Worm (Caenorhabditis elegans) whole organism, L1 larva: Measurements from ENCODE around the gene delm-1.
A peak's percentile ranks its signal among the peaks of the same experiment; 100 is the strongest.

Experiments used
- C16A3.4 ChIP-seq: fragments of 150-350 bp; optimal IDR thresholded peaks from 2 replicates; lab custom pipeline; 2014; ENCODE audit warnings: missing biosample characterization, missing genetic modification characterization
- C34B4.2 ChIP-seq: sonication (generic microtip); optimal IDR thresholded peaks from 2 replicates; lab custom pipeline; 2017; ENCODE audit warnings: mild to moderate bottlenecking, missing genetic modification characterization, missing compliant biosample characterization
- F16B12.6 ChIP-seq: fragments of 150-350 bp; optimal IDR thresholded peaks from 2 replicates; lab custom pipeline; 2014; ENCODE audit warnings: missing biosample characterization, missing genetic modification characterization
- Y116A8C.19 ChIP-seq: sonication (generic microtip); optimal IDR thresholded peaks from 2 replicates; lab custom pipeline; 2016; ENCODE audit warnings: missing compliant biosample characterization, missing genetic modification characterization, borderline replicate concordance
- ces-1 ChIP-seq: fragments of 150-350 bp; optimal IDR thresholded peaks from 2 replicates; lab custom pipeline; 2014; ENCODE audit warnings: missing biosample characterization, missing genetic modification reagents, missing genetic modification characterization
- dpl-1 ChIP-seq, 3 experiments: fragments of 150-350 bp in 2 of 3; sonication (generic microtip) in 1 of 3; optimal IDR thresholded peaks; 2 replicates each; lab custom pipeline; 2014 to 2017; ENCODE audit warnings: missing biosample characterization in 3 of 3, missing genetic modification characterization in 3 of 3, missing genetic modification reagents in 3 of 3
- efl-1 ChIP-seq, 4 experiments: fragments of 150-350 bp; optimal IDR thresholded peaks in 3 of 4; peaks in 1 of 4; 1 replicate in 1 of 4; 2 replicates in 3 of 4; lab custom pipeline; 2014; ENCODE audit warnings: missing biosample characterization in 2 of 4, missing genetic modification characterization in 2 of 4, missing genetic modification reagents in 2 of 4
- efl-3 ChIP-seq: fragments of 200-800 bp; sonication (Bioruptor generic); optimal IDR thresholded peaks from 2 replicates; lab custom pipeline; 2018; ENCODE audit warnings: mild to moderate bottlenecking, missing genetic modification characterization, missing compliant biosample characterization
- egl-13 ChIP-seq: sonication (generic microtip); optimal IDR thresholded peaks from 2 replicates; lab custom pipeline; 2016; ENCODE audit warnings: missing genotype, missing genetic modification reagents, missing genetic modification characterization, missing compliant biosample characterization
- elt-2 ChIP-seq: sonication (generic microtip); optimal IDR thresholded peaks from 2 replicates; lab custom pipeline; 2016; ENCODE audit warnings: missing genetic modification characterization, mild to moderate bottlenecking, inconsistent platforms, missing compliant biosample characterization, missing genetic modification reagents
- elt-3 ChIP-seq, 6 experiments: fragments of 150-350 bp in 1 of 6; sonication (generic microtip); optimal IDR thresholded peaks; 2 replicates each; lab custom pipeline; 2017 to 2018; ENCODE audit warnings: missing biosample characterization in 6 of 6, missing genetic modification characterization in 6 of 6, inconsistent platforms in 1 of 6
- ets-5 ChIP-seq: fragments of 200-800 bp; sonication (Bioruptor generic); IDR thresholded peaks from 2 replicates; pipeline ENCODE4 v1.3.6; 2022; ENCODE audit warnings: missing genetic modification characterization, missing compliant biosample characterization
- fkh-4 ChIP-seq: sonication (generic microtip); optimal IDR thresholded peaks from 2 replicates; lab custom pipeline; 2016; ENCODE audit warnings: missing compliant biosample characterization, missing genetic modification characterization, borderline replicate concordance
- fkh-8 ChIP-seq: sonication (generic microtip); optimal IDR thresholded peaks from 2 replicates; lab custom pipeline; 2016; ENCODE audit warnings: mild to moderate bottlenecking, missing genetic modification characterization, missing compliant biosample characterization
- fos-1 ChIP-seq: fragments of 150-350 bp; optimal IDR thresholded peaks from 2 replicates; lab custom pipeline; 2014; ENCODE audit warnings: missing biosample characterization, missing genetic modification characterization
- grh-1 ChIP-seq: fragments of 200-800 bp; sonication (Bioruptor generic); IDR thresholded peaks from 2 replicates; pipeline ENCODE4 v1.3.6; 2022; ENCODE audit warnings: missing genetic modification reagents, missing genetic modification characterization, missing compliant biosample characterization
- hlh-17 ChIP-seq: fragments of 200-800 bp; sonication (Bioruptor generic); optimal IDR thresholded peaks from 2 replicates; lab custom pipeline; 2018; ENCODE audit warnings: missing genetic modification characterization, mild to moderate bottlenecking, missing compliant biosample characterization, moderate library complexity, borderline replicate concordance
- irx-1 ChIP-seq: sonication (generic microtip); optimal IDR thresholded peaks from 2 replicates; lab custom pipeline; 2016; ENCODE audit warnings: missing genetic modification characterization, missing compliant biosample characterization
- jun-1 ChIP-seq: fragments of 150-350 bp; optimal IDR thresholded peaks from 2 replicates; lab custom pipeline; 2014; ENCODE audit warnings: missing biosample characterization, missing genetic modification reagents, missing genetic modification characterization
- lin-13 ChIP-seq: fragments of 150-350 bp; optimal IDR thresholded peaks from 2 replicates; lab custom pipeline; 2014; ENCODE audit warnings: missing biosample characterization, missing genetic modification reagents, missing genetic modification characterization
- lin-14 ChIP-seq: fragments of 200-800 bp; sonication (Bioruptor generic); optimal IDR thresholded peaks from 2 replicates; lab custom pipeline; 2018; ENCODE audit warnings: mild to moderate bottlenecking, missing genetic modification characterization, moderate library complexity, missing compliant biosample characterization
- lin-35 ChIP-seq, 2 experiments: fragments of 150-350 bp; optimal IDR thresholded peaks; 2 replicates each; lab custom pipeline; 2014; ENCODE audit warnings: missing biosample characterization in 2 of 2, missing genetic modification characterization in 2 of 2, missing genetic modification reagents in 2 of 2
- lir-3 ChIP-seq: sonication (generic microtip); optimal IDR thresholded peaks from 2 replicates; lab custom pipeline; 2016; ENCODE audit warnings: mild to moderate bottlenecking, missing genetic modification characterization, moderate library complexity, missing compliant biosample characterization; ENCODE audit not compliant: poor library complexity
- lsy-2 ChIP-seq, 2 experiments: fragments of 150-350 bp; optimal IDR thresholded peaks; 2 replicates each; lab custom pipeline; 2014; ENCODE audit warnings: missing biosample characterization in 2 of 2, missing genetic modification characterization in 2 of 2
- mab-9 ChIP-seq: fragments of 200-800 bp; sonication (Bioruptor generic); IDR thresholded peaks from 2 replicates; pipeline ENCODE4 v1.3.6; 2022; ENCODE audit warnings: missing genetic modification reagents, missing genetic modification characterization, missing compliant biosample characterization
- nhr-11 ChIP-seq: fragments of 150-350 bp; optimal IDR thresholded peaks from 2 replicates; lab custom pipeline; 2014; ENCODE audit warnings: missing biosample characterization, missing genetic modification characterization
- nhr-12 ChIP-seq: sonication (generic microtip); optimal IDR thresholded peaks from 2 replicates; lab custom pipeline; 2017; ENCODE audit warnings: missing biosample characterization, missing genetic modification characterization
- nhr-237 ChIP-seq: fragments of 150-350 bp; optimal IDR thresholded peaks from 2 replicates; lab custom pipeline; 2014; ENCODE audit warnings: missing biosample characterization, missing genetic modification characterization
- nhr-28 ChIP-seq: fragments of 150-350 bp; optimal IDR thresholded peaks from 2 replicates; lab custom pipeline; 2014; ENCODE audit warnings: missing biosample characterization, missing genetic modification characterization
- nhr-47 ChIP-seq: sonication (generic microtip); optimal IDR thresholded peaks from 2 replicates; lab custom pipeline; 2016; ENCODE audit warnings: mild to moderate bottlenecking, missing genetic modification characterization, moderate library complexity, missing compliant biosample characterization
- nhr-71 ChIP-seq: sonication (generic microtip); optimal IDR thresholded peaks from 2 replicates; lab custom pipeline; 2016; ENCODE audit warnings: mild to moderate bottlenecking, missing genetic modification characterization, moderate library complexity, missing compliant biosample characterization
- nhr-76 ChIP-seq: sonication (generic microtip); optimal IDR thresholded peaks from 2 replicates; lab custom pipeline; 2017; ENCODE audit warnings: missing biosample characterization, missing genetic modification characterization
- nhr-84 ChIP-seq: sonication (generic microtip); optimal IDR thresholded peaks from 2 replicates; lab custom pipeline; 2017; ENCODE audit warnings: missing biosample characterization, missing genetic modification characterization
- rnt-1 ChIP-seq: sonication (generic microtip); optimal IDR thresholded peaks from 2 replicates; lab custom pipeline; 2016; ENCODE audit warnings: mild to moderate bottlenecking, missing genetic modification characterization, moderate library complexity, missing compliant biosample characterization
- skn-1 ChIP-seq: fragments of 150-350 bp; optimal IDR thresholded peaks from 2 replicates; lab custom pipeline; 2014; ENCODE audit warnings: missing biosample characterization, missing genetic modification characterization
- snpc-4 ChIP-seq: fragments of 150-350 bp; optimal IDR thresholded peaks from 2 replicates; lab custom pipeline; 2014; ENCODE audit warnings: missing biosample characterization, missing genetic modification characterization
- snu-23 ChIP-seq: sonication (generic microtip); optimal IDR thresholded peaks from 2 replicates; lab custom pipeline; 2016; ENCODE audit warnings: missing genetic modification characterization, missing compliant biosample characterization
- sox-4 ChIP-seq: sonication (generic microtip); optimal IDR thresholded peaks from 2 replicates; lab custom pipeline; 2016; ENCODE audit warnings: missing genetic modification characterization, missing compliant biosample characterization
- swsn-7 ChIP-seq: sonication (generic microtip); optimal IDR thresholded peaks from 2 replicates; lab custom pipeline; 2016; ENCODE audit warnings: missing genetic modification characterization, missing compliant biosample characterization
- tbx-2 ChIP-seq: sonication (generic microtip); optimal IDR thresholded peaks from 2 replicates; lab custom pipeline; 2016; ENCODE audit warnings: missing genetic modification characterization, missing compliant biosample characterization
- tlp-1 ChIP-seq: fragments of 150-350 bp; optimal IDR thresholded peaks from 2 replicates; lab custom pipeline; 2014; ENCODE audit warnings: missing biosample characterization, missing genetic modification characterization
- unc-130 ChIP-seq: fragments of 150-350 bp; optimal IDR thresholded peaks from 2 replicates; lab custom pipeline; 2017; ENCODE audit warnings: missing biosample characterization, missing genetic modification characterization, inconsistent platforms
- unc-98 ChIP-seq: fragments of 200-800 bp; sonication (Bioruptor generic); IDR thresholded peaks from 2 replicates; pipeline ENCODE4 v1.3.6; 2022; ENCODE audit warnings: missing genetic modification characterization, missing compliant biosample characterization
- vab-15 ChIP-seq: sonication (generic microtip); optimal IDR thresholded peaks from 2 replicates; lab custom pipeline; 2017; ENCODE audit warnings: missing genotype, mild to moderate bottlenecking, missing genetic modification characterization, missing compliant biosample characterization
- zag-1 ChIP-seq: fragments of 150-350 bp; optimal IDR thresholded peaks from 2 replicates; lab custom pipeline; 2014; ENCODE audit warnings: missing biosample characterization, missing genetic modification characterization
- zip-4 ChIP-seq: fragments of 200-800 bp; sonication (Bioruptor generic); optimal IDR thresholded peaks from 2 replicates; lab custom pipeline; 2018; ENCODE audit warnings: mild to moderate bottlenecking, missing genetic modification characterization, moderate library complexity, missing compliant biosample characterization
- ztf-11 ChIP-seq, 2 experiments: sonication (generic microtip); optimal IDR thresholded peaks; 2 replicates each; lab custom pipeline; 2016 to 2017; ENCODE audit warnings: missing genetic modification characterization in 2 of 2, missing biosample characterization in 1 of 2, missing compliant biosample characterization in 1 of 2
- ztf-4 ChIP-seq: fragments of 150-350 bp; optimal IDR thresholded peaks from 2 replicates; lab custom pipeline; 2014; ENCODE audit warnings: missing biosample characterization, missing genetic modification characterization

delm-1 gene

DNA sequence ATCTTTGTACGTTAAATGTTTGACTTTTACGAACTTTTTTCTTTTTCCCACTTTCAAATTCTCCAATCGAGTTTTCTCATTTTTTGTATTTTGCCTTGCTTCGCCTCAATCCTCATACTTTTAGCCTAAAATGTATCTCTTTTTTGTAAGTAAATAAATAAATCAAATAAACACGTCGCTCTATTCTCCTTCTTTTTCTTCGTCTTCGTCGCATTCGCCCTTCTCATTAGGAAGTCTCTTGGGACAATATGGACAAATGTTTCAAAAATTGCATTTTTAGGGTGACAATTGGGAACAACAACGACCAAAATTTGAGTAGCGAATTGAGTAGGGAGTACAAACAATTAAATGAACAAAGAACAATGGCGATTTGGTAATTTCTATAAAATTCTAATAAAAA lies 43.3 kb downstream of the delm-1 start (continued):
- TF ChIP-seq nhr-237 (tag; lab: Kevin White, UChicago) (no peak), nhr-84 (tag; lab: Kevin White, UChicago) (no peak), elt-3 (tag; optimal IDR thresholded peaks at IDR 0.05; lab: Kevin White, UChicago) (no peak), fkh-8 (tag; lab: Kevin White, UChicago) (no peak), ztf-4 (no peak), mab-9 (GFP tag; lab: Robert Waterston, UW) (no peak), rnt-1 (tag; lab: Kevin White, UChicago) (no peak), vab-15 (no peak), C16A3.4 (tag; lab: Kevin White, UChicago) (no peak), nhr-11 (tag; lab: Kevin White, UChicago) (no peak), elt-2 (tag; lab: Kevin White, UChicago) (no peak), tbx-2 (peak; percentile 43), lin-14 (GFP tag; lab: Kevin White, UChicago) (peak; percentile 86), fos-1 (tag; lab: Kevin White, UChicago) (no peak), unc-130 (tag; lab: Kevin White, UChicago) (no peak), irx-1 (tag; lab: Kevin White, UChicago) (no peak), unc-98 (no peak), dpl-1 (GFP tag; optimal IDR thresholded peaks at IDR 0.05; lab: Kevin White, UChicago) (peak in 1 of 3 experiments; percentile 7), F16B12.6 (no peak), egl-13 (tag; lab: Kevin White, UChicago) (no peak), zip-4 (GFP tag; lab: Kevin White, UChicago) (no peak), lir-3 (tag; lab: Kevin White, UChicago) (no peak), jun-1 (no peak), ets-5 (GFP tag; lab: Robert Waterston, UW) (no peak), sox-4 (no peak)

DNA sequence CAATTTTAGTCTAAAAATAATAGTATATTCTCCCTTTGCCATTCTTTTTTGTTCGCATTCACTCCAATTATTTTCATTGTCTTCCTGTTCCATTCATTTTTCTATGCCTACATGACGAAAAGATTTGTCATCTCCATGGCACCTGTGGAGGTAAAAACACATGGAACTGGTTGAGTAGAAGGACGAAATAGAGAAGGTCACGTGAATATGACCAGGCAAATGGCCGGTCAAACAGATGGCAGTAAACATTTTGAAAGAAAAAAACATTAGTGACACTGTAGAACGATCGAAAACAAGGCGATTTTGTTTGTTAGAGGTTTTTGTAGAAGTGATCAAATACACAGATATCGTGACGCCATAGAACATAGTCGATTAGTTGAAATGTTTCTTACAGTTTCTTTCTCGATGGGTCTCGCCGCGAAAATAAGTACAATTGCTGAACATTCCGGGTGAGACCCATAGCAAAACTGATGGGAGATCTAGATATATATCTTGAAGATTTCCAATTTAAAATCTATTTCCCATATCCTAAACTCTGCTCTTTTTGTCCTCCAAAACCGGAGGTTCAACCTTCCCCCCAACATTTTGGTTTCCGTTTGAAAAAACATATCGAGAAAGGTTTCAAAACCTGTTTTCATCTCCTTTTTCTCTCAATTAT lies 44.6 kb downstream of the delm-1 start:
- no peak for TF ChIP-seq snpc-4 (tag; lab: Kevin White, UChicago)
- TF ChIP-seq fkh-4 (tag; lab: Kevin White, UChicago) = no peak
- TF ChIP-seq sox-4 = no peak
- no peak for TF ChIP-seq hlh-17 (GFP tag; lab: Kevin White, UChicago)
- TF ChIP-seq nhr-12 (tag; lab: Kevin White, UChicago) = no peak
- no peak for TF ChIP-seq efl-3 (GFP tag; lab: Kevin White, UChicago)
- no peak for TF ChIP-seq vab-15
- TF ChIP-seq swsn-7 = no peak
- TF ChIP-seq lin-35 (GFP tag; optimal IDR thresholded peaks at IDR 0.05; lab: Kevin White, UChicago) = peak in 1 of 2 experiments; percentile 50
- no peak for TF ChIP-seq zag-1 (tag; lab: Kevin White, UChicago)
- no peak for TF ChIP-seq lin-13 (GFP tag; lab: Kevin White, UChicago)
- no peak for TF ChIP-seq ets-5 (GFP tag; lab: Robert Waterston, UW)
- peak in 1 of 2 experiments; percentile 10 for TF ChIP-seq efl-1 (optimal IDR thresholded peaks at IDR 0.05; lab: Kevin White, UChicago)
- TF ChIP-seq efl-1 (GFP tag; optimal IDR thresholded peaks at IDR 0.05 in 1 of 2; lab: Kevin White, UChicago) = peak in 1 of 2 experiments; percentile 85
- no peak for TF ChIP-seq egl-13 (tag; lab: Kevin White, UChicago)
- TF ChIP-seq skn-1 (tag; lab: Kevin White, UChicago) = peak; percentile 40
- TF ChIP-seq tbx-2 = peak; percentile 16
- no peak for TF ChIP-seq mab-9 (GFP tag; lab: Robert Waterston, UW)
- TF ChIP-seq Y116A8C.19 (tag; lab: Kevin White, UChicago) = no peak
- TF ChIP-seq nhr-71 = peak; percentile 43
- peak; percentile 72 for TF ChIP-seq lin-14 (GFP tag; lab: Kevin White, UChicago)
- peak in 2 of 6 experiments; percentile 10 to 55 for TF ChIP-seq elt-3 (tag; optimal IDR thresholded peaks at IDR 0.05; lab: Kevin White, UChicago)
- TF ChIP-seq zip-4 (GFP tag; lab: Kevin White, UChicago) = no peak
- TF ChIP-seq tlp-1 (tag; lab: Kevin White, UChicago) = no peak
- peak; percentile 66 for TF ChIP-seq grh-1 (GFP tag; lab: Robert Waterston, UW)
- TF ChIP-seq ces-1 (GFP tag; lab: Kevin White, UChicago) = no peak
- TF ChIP-seq lsy-2 (tag; optimal IDR thresholded peaks at IDR 0.05; lab: Kevin White, UChicago) = peak; percentile 7 to 26
- TF ChIP-seq nhr-28 (tag; lab: Kevin White, UChicago) = no peak
- no peak for TF ChIP-seq nhr-47 (tag; lab: Kevin White, UChicago)
- TF ChIP-seq ztf-11 (tag; optimal IDR thresholded peaks at IDR 0.05; lab: Kevin White, UChicago) = no peak
- TF ChIP-seq lir-3 (tag; lab: Kevin White, UChicago) = no peak
- peak; percentile 65 for TF ChIP-seq snu-23 (GFP tag; lab: Kevin White, UChicago)
- no peak for TF ChIP-seq C34B4.2 (tag; lab: Kevin White, UChicago)
- no peak for TF ChIP-seq nhr-76 (tag; lab: Kevin White, UChicago)
